Fruit fly (Drosophila melanogaster) whole organism, adult: ENCODE results near the gene feo.

Experiments
- CG11617 ChIP-seq: fragments of 200-800 bp; sonication (Bioruptor generic); optimal IDR thresholded peaks from 2 replicates; lab custom pipeline; 2017; ENCODE audit warnings: mild to moderate bottlenecking, missing biosample characterization, missing genetic modification reagents, missing genetic modification characterization
- CG5204 ChIP-seq: fragments of 200-800 bp; sonication (Bioruptor generic); optimal IDR thresholded peaks from 2 replicates; lab custom pipeline; 2016; ENCODE audit warnings: missing biosample characterization, missing genetic modification characterization
- CG7045 ChIP-seq: fragments of 200-800 bp; sonication (Bioruptor generic); optimal IDR thresholded peaks from 2 replicates; lab custom pipeline; 2017; ENCODE audit warnings: missing biosample characterization, mild to moderate bottlenecking, missing genetic modification characterization
- Crg-1 ChIP-seq: fragments of 200-800 bp; sonication (Bioruptor generic); optimal IDR thresholded peaks from 2 replicates; lab custom pipeline; 2016; ENCODE audit warnings: missing biosample characterization, missing genetic modification characterization
- cnc ChIP-seq, 2 experiments: fragments of >200 bp; optimal IDR thresholded peaks; 2 replicates each; lab custom pipeline; 2017
- tj ChIP-seq: fragments of 200-800 bp; sonication (Bioruptor generic); optimal IDR thresholded peaks from 3 replicates; lab custom pipeline; 2017; ENCODE audit warnings: missing biosample characterization, mild to moderate bottlenecking, missing genetic modification characterization, moderate library complexity

DNA sequence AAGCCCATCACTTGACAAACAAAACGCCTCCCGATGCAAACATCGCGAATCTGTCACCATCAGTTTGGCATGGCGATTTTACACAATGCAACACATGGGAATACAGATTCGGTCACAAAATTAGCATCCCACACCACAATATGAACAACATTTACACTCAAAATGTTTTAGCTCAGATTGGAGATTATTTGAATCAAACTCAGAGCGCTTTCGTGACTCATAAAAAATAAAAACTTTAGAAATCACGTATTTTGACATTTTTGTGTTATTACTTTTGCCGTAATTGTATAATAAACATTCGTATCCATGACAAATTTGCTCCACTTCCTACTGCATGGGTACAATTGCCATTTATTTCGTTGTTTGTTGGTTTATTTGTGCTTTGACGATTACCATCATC lies 50.6 kb downstream of the feo start:
- TF ChIP-seq tj (GFP tag; lab: Kevin White, UChicago) (no peak), CG11617 (GFP tag; lab: Kevin White, UChicago) (no peak), Crg-1 (GFP tag; lab: Kevin White, UChicago) (no peak), CG5204 (GFP tag; lab: Kevin White, UChicago) (no peak), cnc (optimal IDR thresholded peaks at IDR 0.05; lab: Kevin White, UChicago) (no peak), CG7045 (no peak)
